Fruit fly (Drosophila melanogaster) whole organism, pupa: ENCODE results near the gene CG14269.

Experiments
- CG34367 ChIP-seq: fragments of 200-800 bp; sonication (Bioruptor generic); optimal IDR thresholded peaks from 2 replicates; lab custom pipeline; 2018; ENCODE audit warnings: missing biosample characterization, mild to moderate bottlenecking, missing genetic modification characterization
- Pif1A ChIP-seq: fragments of 200-800 bp; sonication (Bioruptor generic); optimal IDR thresholded peaks from 3 replicates; lab custom pipeline; 2016; ENCODE audit warnings: missing biosample characterization, missing genetic modification characterization

- TF ChIP-seq CG34367 (tag; lab: Kevin White, UChicago): no peak
- no peak for TF ChIP-seq Pif1A (GFP tag; lab: Kevin White, UChicago)
Observed at dm6 chrX:3444800-3445199, 9.2 kb upstream of the CG14269 start.
